Fruit fly (Drosophila melanogaster) ovary, adult (tissue): ENCODE measurements around the gene CG12507.

Experiments used
- CG17801 ChIP-seq: fragments of 200-800 bp; optimal IDR thresholded peaks from 2 replicates; lab custom pipeline; 2019; ENCODE audit warnings: missing biosample characterization, mild to moderate bottlenecking, missing genetic modification characterization, moderate library complexity; ENCODE audit not compliant: partially characterized antibody

Gene CG12507

DNA sequence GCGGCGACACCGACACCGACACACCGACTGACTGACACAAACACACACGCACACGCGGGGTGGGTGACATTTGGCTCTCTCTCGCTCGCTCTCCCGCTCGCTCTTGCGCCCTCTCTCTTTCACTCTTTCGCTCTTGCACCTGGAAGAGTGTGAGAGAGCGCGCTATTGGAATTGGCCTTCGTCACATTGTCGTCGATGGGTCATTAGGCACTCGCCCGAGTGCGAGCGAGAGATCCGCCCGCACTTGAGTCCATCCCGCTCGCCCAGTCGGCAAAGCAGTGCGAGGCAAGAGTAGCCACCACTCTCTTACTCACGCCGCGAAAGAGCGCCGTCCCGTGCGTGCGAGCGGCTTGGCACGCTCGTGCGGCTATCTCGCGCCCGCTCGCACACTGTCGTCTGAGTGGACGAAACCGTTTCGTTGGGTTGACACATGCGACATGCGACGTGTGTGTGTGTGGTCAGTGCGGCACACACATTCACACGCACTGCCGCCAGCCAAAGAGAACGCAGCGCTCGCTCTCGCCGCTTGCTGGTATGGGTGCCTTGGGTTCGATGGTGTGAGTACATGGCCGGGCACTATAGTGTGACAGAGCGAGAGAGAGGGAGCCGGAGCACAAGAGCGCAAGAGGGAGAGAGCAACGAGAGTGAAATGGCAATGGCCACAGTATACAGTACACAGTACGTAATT is 49.4 kb downstream of the CG12507 start:
- no peak for TF ChIP-seq CG17801 (GFP tag; lab: Kevin White, UChicago)

DNA sequence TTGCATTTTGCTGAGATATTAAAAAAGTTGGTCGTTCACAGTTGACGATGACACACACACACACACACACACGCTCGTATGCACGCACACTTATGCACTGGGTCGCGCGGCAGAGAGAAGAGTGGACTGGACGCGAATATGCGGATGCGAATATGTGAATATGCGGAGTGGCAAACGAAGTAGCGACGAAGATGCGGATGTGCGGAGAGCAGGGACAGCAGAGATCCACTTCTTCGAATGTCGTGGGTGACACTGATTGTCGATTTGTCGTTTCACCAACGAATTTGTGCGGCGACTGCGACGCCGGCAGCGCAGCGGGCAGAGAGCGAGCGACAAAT is 49.9 kb downstream of the CG12507 start, which contains the start of gene disco:
Gene disco (minus strand): TSS at position 259 of the 338 bp plus-strand sequence.
- TF ChIP-seq CG17801 (GFP tag; lab: Kevin White, UChicago) = no peak
